Fruit fly (Drosophila melanogaster) whole organism, embryonic: ENCODE data around the gene Cypl.

Experiments used
- Atf3 ChIP-seq: fragments of 200-800 bp; sonication (Bioruptor generic); optimal IDR thresholded peaks from 3 replicates; lab custom pipeline; 2016; ENCODE audit warnings: missing biosample characterization, missing genetic modification characterization
- Atf6 ChIP-seq: fragments of 200-800 bp; sonication (Bioruptor generic); IDR thresholded peaks from 2 replicates; pipeline ENCODE4 v1.3.6; 2022; ENCODE audit warnings: missing biosample characterization, missing genetic modification characterization
- Bdp1 ChIP-seq: fragments of 200-800 bp; sonication (Bioruptor generic); optimal IDR thresholded peaks from 3 replicates; lab custom pipeline; 2016; ENCODE audit warnings: missing biosample characterization, missing genetic modification characterization
- Blimp-1 ChIP-seq: fragments of 200-800 bp; sonication (Bioruptor generic); optimal IDR thresholded peaks from 3 replicates; lab custom pipeline; 2018; ENCODE audit warnings: missing biosample characterization, missing genetic modification characterization, mild to moderate bottlenecking, moderate library complexity, missing genetic modification reagents
- CG10979 ChIP-seq: fragments of 200-800 bp; sonication (Bioruptor generic); optimal IDR thresholded peaks from 2 replicates; lab custom pipeline; 2018; ENCODE audit warnings: missing biosample characterization, mild to moderate bottlenecking, missing genetic modification characterization, moderate library complexity
- CG11456 ChIP-seq: fragments of 200-800 bp; sonication (Bioruptor generic); IDR thresholded peaks from 3 replicates; pipeline ENCODE4 v1.3.6; 2022; ENCODE audit warnings: missing biosample characterization, missing genetic modification characterization
- CG18599 ChIP-seq: fragments of 200-800 bp; sonication (Bioruptor generic); optimal IDR thresholded peaks from 3 replicates; lab custom pipeline; 2017; ENCODE audit warnings: missing biosample characterization, missing genetic modification characterization, mild to moderate bottlenecking, moderate library complexity, missing genetic modification reagents
- CG2116 ChIP-seq: fragments of 200-800 bp; sonication (Bioruptor generic); optimal IDR thresholded peaks from 3 replicates; lab custom pipeline; 2018; ENCODE audit warnings: missing biosample characterization, mild to moderate bottlenecking, missing genetic modification characterization
- CG3995 ChIP-seq: fragments of 200-800 bp; sonication (Bioruptor generic); optimal IDR thresholded peaks from 3 replicates; lab custom pipeline; 2016; ENCODE audit warnings: missing biosample characterization, missing genetic modification characterization
- CG4360 ChIP-seq: fragments of 200-800 bp; sonication (Bioruptor generic); IDR thresholded peaks from 2 replicates; pipeline ENCODE4 v1.3.6; 2022; ENCODE audit warnings: missing biosample characterization, missing genetic modification characterization
- CG6175 ChIP-seq: fragments of 200-800 bp; sonication (Bioruptor generic); IDR thresholded peaks from 3 replicates; pipeline ENCODE4 v1.3.6; 2022; ENCODE audit warnings: missing biosample characterization, missing genetic modification characterization
- CG6765 ChIP-seq: fragments of 200-800 bp; sonication (Bioruptor generic); optimal IDR thresholded peaks from 3 replicates; lab custom pipeline; 2017; ENCODE audit warnings: missing biosample characterization, mild to moderate bottlenecking, missing genetic modification characterization
- CG7745 ChIP-seq: fragments of 200-800 bp; sonication (Bioruptor generic); optimal IDR thresholded peaks from 2 replicates; lab custom pipeline; 2018; ENCODE audit warnings: missing biosample characterization, mild to moderate bottlenecking, missing genetic modification characterization, moderate library complexity
- CG8290 ChIP-seq, 3 experiments: fragments of 200-800 bp; sonication (Bioruptor generic); optimal IDR thresholded peaks; 2 replicates each; lab custom pipeline; 2016 to 2019; ENCODE audit warnings: missing biosample characterization in 3 of 3, missing genetic modification characterization in 3 of 3, mild to moderate bottlenecking in 2 of 3, moderate library complexity in 1 of 3
- CG8924 ChIP-seq: fragments of 200-800 bp; optimal IDR thresholded peaks from 3 replicates; lab custom pipeline; 2019; ENCODE audit warnings: missing biosample characterization, mild to moderate bottlenecking, missing genetic modification characterization, moderate library complexity
- CTCF ChIP-seq: fragments of 200-800 bp; sonication (Bioruptor generic); optimal IDR thresholded peaks from 2 replicates; lab custom pipeline; 2017; ENCODE audit warnings: missing biosample characterization, mild to moderate bottlenecking, missing genetic modification characterization, moderate library complexity
- D19A ChIP-seq: fragments of 200-800 bp; optimal IDR thresholded peaks from 3 replicates; lab custom pipeline; 2019; ENCODE audit warnings: missing biosample characterization, mild to moderate bottlenecking, missing genetic modification characterization, moderate library complexity
- Doc3 ChIP-seq: fragments of 200-800 bp; sonication (Bioruptor generic); IDR thresholded peaks from 3 replicates; pipeline ENCODE4 v1.3.6; 2022; ENCODE audit warnings: missing biosample characterization, missing genetic modification characterization; ENCODE audit not compliant: partially characterized antibody
- Ets97D ChIP-seq: fragments of 200-800 bp; sonication (Bioruptor generic); optimal IDR thresholded peaks from 3 replicates; lab custom pipeline; 2016; ENCODE audit warnings: missing biosample characterization, missing genetic modification characterization
- H2.0 ChIP-seq: fragments of 200-800 bp; sonication (Bioruptor generic); IDR thresholded peaks from 2 replicates; pipeline ENCODE4 v1.3.6; 2022; ENCODE audit warnings: missing biosample characterization, missing genetic modification characterization
- Kr ChIP-seq: fragments of 200-800 bp; sonication (Bioruptor generic); optimal IDR thresholded peaks from 2 replicates; lab custom pipeline; 2017; ENCODE audit warnings: missing biosample characterization, mild to moderate bottlenecking, missing genetic modification characterization
- Lim3 ChIP-seq: fragments of 200-800 bp; sonication (Bioruptor generic); IDR thresholded peaks from 2 replicates; pipeline ENCODE4 v1.3.6; 2022; ENCODE audit warnings: missing biosample characterization, missing genetic modification characterization
- NFAT ChIP-seq: fragments of 200-800 bp; sonication (Bioruptor generic); IDR thresholded peaks from 2 replicates; pipeline ENCODE4 v1.3.6; 2022; ENCODE audit warnings: missing biosample characterization, missing genetic modification characterization
- Nf-YC ChIP-seq: fragments of 200-800 bp; optimal IDR thresholded peaks from 3 replicates; lab custom pipeline; 2019; ENCODE audit warnings: missing biosample characterization, mild to moderate bottlenecking, missing genetic modification characterization, moderate library complexity
- Oaz ChIP-seq: fragments of 200-800 bp; sonication (Bioruptor generic); IDR thresholded peaks from 2 replicates; pipeline ENCODE4 v1.3.6; 2022; ENCODE audit warnings: missing biosample characterization, missing genetic modification characterization
- Poxn ChIP-seq: fragments of 200-800 bp; sonication (Bioruptor generic); IDR thresholded peaks from 2 replicates; pipeline ENCODE4 v1.3.6; 2022; ENCODE audit warnings: missing biosample characterization, missing genetic modification characterization
- Scr ChIP-seq: fragments of 200-800 bp; sonication (Bioruptor generic); IDR thresholded peaks from 2 replicates; pipeline ENCODE4 v1.3.6; 2022; ENCODE audit warnings: missing biosample characterization, missing genetic modification characterization; ENCODE audit not compliant: partially characterized antibody
- Sin3A ChIP-seq: fragments of >200 bp; optimal IDR thresholded peaks from 2 replicates; lab custom pipeline; 2018
- Sry-β ChIP-seq: fragments of 200-800 bp; sonication (Bioruptor generic); optimal IDR thresholded peaks from 2 replicates; lab custom pipeline; 2018; ENCODE audit warnings: missing biosample characterization, mild to moderate bottlenecking, missing genetic modification characterization, moderate library complexity
- Sry-δ ChIP-seq: fragments of 200-800 bp; sonication (Bioruptor generic); optimal IDR thresholded peaks from 2 replicates; lab custom pipeline; 2016; ENCODE audit warnings: missing biosample characterization, missing genetic modification characterization
- bbx ChIP-seq: fragments of 200-800 bp; sonication (Bioruptor generic); IDR thresholded peaks from 2 replicates; pipeline ENCODE4 v1.3.6; 2022; ENCODE audit warnings: missing biosample characterization, missing genetic modification characterization; ENCODE audit not compliant: partially characterized antibody
- cg ChIP-seq: fragments of 200-800 bp; sonication (Bioruptor generic); optimal IDR thresholded peaks from 3 replicates; lab custom pipeline; 2019; ENCODE audit warnings: missing biosample characterization, mild to moderate bottlenecking, missing genetic modification characterization, moderate library complexity
- corto ChIP-seq: fragments of 200-800 bp; sonication (Bioruptor generic); optimal IDR thresholded peaks from 2 replicates; lab custom pipeline; 2016; ENCODE audit warnings: missing biosample characterization, mild to moderate bottlenecking, missing genetic modification characterization, moderate library complexity
- cwo ChIP-seq: fragments of 200-800 bp; sonication (Bioruptor generic); optimal IDR thresholded peaks from 3 replicates; lab custom pipeline; 2017; ENCODE audit warnings: missing biosample characterization, missing genetic modification characterization, mild to moderate bottlenecking, moderate library complexity, missing genetic modification reagents
- kni ChIP-seq: fragments of 200-800 bp; sonication (Bioruptor generic); optimal IDR thresholded peaks from 3 replicates; lab custom pipeline; 2017; ENCODE audit warnings: mild to moderate bottlenecking, missing biosample characterization, missing genetic modification reagents, missing genetic modification characterization
- lilli ChIP-seq: fragments of 200-800 bp; sonication (Bioruptor generic); optimal IDR thresholded peaks from 3 replicates; lab custom pipeline; 2016; ENCODE audit warnings: missing biosample characterization, missing genetic modification characterization
- lov ChIP-seq, 2 experiments: fragments of 200-800 bp in 1 of 2; fragments of >200 bp in 1 of 2; sonication (Bioruptor generic) in 1 of 2; IDR thresholded peaks in 1 of 2; optimal IDR thresholded peaks in 1 of 2; 2 replicates in 1 of 2; 3 replicates in 1 of 2; pipeline versions ENCODE4 v1.3.6 to Lab custom; 2017 to 2022; ENCODE audit warnings: missing biosample characterization in 1 of 2, missing genetic modification characterization in 1 of 2
- luna ChIP-seq: fragments of 200-800 bp; sonication (Bioruptor generic); optimal IDR thresholded peaks from 2 replicates; lab custom pipeline; 2016; ENCODE audit warnings: missing biosample characterization, missing genetic modification characterization
- nmo ChIP-seq: fragments of 200-800 bp; sonication (Bioruptor generic); optimal IDR thresholded peaks from 2 replicates; lab custom pipeline; 2018; ENCODE audit warnings: missing biosample characterization, mild to moderate bottlenecking, missing genetic modification characterization, moderate library complexity
- nom ChIP-seq: fragments of 200-800 bp; sonication (Bioruptor generic); optimal IDR thresholded peaks from 2 replicates; lab custom pipeline; 2017; ENCODE audit warnings: missing biosample characterization, missing genetic modification characterization, mild to moderate bottlenecking, moderate library complexity, missing genetic modification reagents
- otp ChIP-seq: fragments of 200-800 bp; sonication (Bioruptor generic); IDR thresholded peaks from 3 replicates; pipeline ENCODE4, ENCODE4 v1.3.6; 2022; ENCODE audit warnings: missing biosample characterization, missing genetic modification characterization
- pan ChIP-seq, 4 experiments: fragments of >200 bp in 3 of 4; fragments of 200-800 bp in 1 of 4; sonication (Bioruptor generic) in 1 of 4; optimal IDR thresholded peaks in 3 of 4; IDR thresholded peaks in 1 of 4; 2 replicates each; pipeline versions ENCODE4 v1.3.6 to Lab custom; 2017 to 2022; ENCODE audit warnings: missing biosample characterization in 2 of 4, missing genetic modification characterization in 2 of 4, mixed read lengths in 1 of 4
- pita ChIP-seq: fragments of 200-800 bp; sonication (Bioruptor generic); optimal IDR thresholded peaks from 2 replicates; lab custom pipeline; 2017; ENCODE audit warnings: missing biosample characterization, mild to moderate bottlenecking, missing genetic modification characterization
- repo ChIP-seq: fragments of 200-800 bp; sonication (Bioruptor generic); optimal IDR thresholded peaks from 2 replicates; lab custom pipeline; 2016; ENCODE audit warnings: missing biosample characterization, missing genetic modification characterization
- rib ChIP-seq: fragments of 200-800 bp; sonication (Bioruptor generic); IDR thresholded peaks from 2 replicates; pipeline ENCODE4 v1.3.6; 2022; ENCODE audit warnings: missing biosample characterization, missing genetic modification characterization
- row ChIP-seq: fragments of 200-800 bp; sonication (Bioruptor generic); IDR thresholded peaks from 3 replicates; pipeline ENCODE4 v1.3.6; 2022; ENCODE audit warnings: missing biosample characterization, missing genetic modification characterization
- run ChIP-seq: fragments of 200-800 bp; sonication (Bioruptor generic); optimal IDR thresholded peaks from 3 replicates; lab custom pipeline; 2018; ENCODE audit warnings: missing biosample characterization, mild to moderate bottlenecking, missing genetic modification characterization
- stwl ChIP-seq: fragments of 200-800 bp; sonication (Bioruptor generic); optimal IDR thresholded peaks from 3 replicates; lab custom pipeline; 2018; ENCODE audit warnings: missing biosample characterization, mild to moderate bottlenecking, missing genetic modification characterization, moderate library complexity
- vnd ChIP-seq: fragments of 200-800 bp; sonication (Bioruptor generic); IDR thresholded peaks from 3 replicates; pipeline ENCODE4 v1.3.6; 2022; ENCODE audit warnings: missing biosample characterization, missing genetic modification characterization; ENCODE audit not compliant: partially characterized antibody

Cypl gene

DNA sequence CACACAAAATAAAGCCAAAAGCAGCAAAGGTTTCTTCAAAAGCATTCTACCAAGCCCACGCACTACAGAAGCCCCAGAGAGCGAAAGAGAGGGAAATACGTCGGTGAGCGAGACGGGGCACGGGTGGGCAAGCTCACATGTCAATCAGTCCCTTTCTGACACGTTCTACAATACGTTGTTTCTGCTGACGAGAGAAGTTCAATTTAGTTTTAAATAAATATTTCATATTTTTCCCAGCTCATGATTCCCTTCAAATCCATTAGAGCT is 8.0 kb upstream of the Cypl start (continued):
- TF ChIP-seq cwo (peak; percentile 13), run (tag; lab: Kevin White, UChicago) (no peak), pan (optimal IDR thresholded peaks at IDR 0.05; lab: Kevin White, UChicago) (no peak), pan (GFP tag; optimal IDR thresholded peaks at IDR 0.05 in 1 of 2, IDR thresholded peaks at IDR 0.05 in 1 of 2) (no peak), Blimp-1 (GFP tag; lab: Kevin White, UChicago) (no peak), pita (GFP tag; lab: Kevin White, UChicago) (no peak), Poxn (no peak), lilli (GFP tag; lab: Kevin White, UChicago) (no peak), CG7745 (tag; lab: Kevin White, UChicago) (no peak), Nf-YC (tag; lab: Kevin White, UChicago) (peak; percentile 2), CG18599 (GFP tag; lab: Kevin White, UChicago) (no peak), CG8924 (tag; lab: Kevin White, UChicago) (no peak), stwl (no peak), repo (GFP tag; lab: Kevin White, UChicago) (no peak), CG10979 (tag; lab: Kevin White, UChicago) (no peak), Atf6 (GFP tag; lab: Robert Waterston, UW) (no peak), NFAT (GFP tag; lab: Robert Waterston, UW) (peak; percentile 12; the same call in 1 of the 2 replicates), Ets97D (GFP tag; lab: Kevin White, UChicago) (no peak), row (no peak), CTCF (GFP tag; lab: Kevin White, UChicago) (no peak), CG8290 (GFP tag; optimal IDR thresholded peaks at IDR 0.05; lab: Kevin White, UChicago) (no peak), CG8290 (tag; optimal IDR thresholded peaks at IDR 0.05; lab: Kevin White, UChicago) (peak in 1 of 2 experiments; percentile 5), Atf3 (no peak), Lim3 (GFP tag; lab: Robert Waterston, UW) (no peak), Oaz (GFP tag; lab: Robert Waterston, UW) (no peak), CG3995 (GFP tag; lab: Kevin White, UChicago) (no peak), H2.0 (GFP tag; lab: Robert Waterston, UW) (0 out of 2 replicates have a peak, but pooled peaks have one; percentile 11), Sin3A (lab: Kevin White, UChicago) (no peak), rib (no peak), CG4360 (GFP tag; lab: Robert Waterston, UW) (no peak), Bdp1 (GFP tag; lab: Kevin White, UChicago) (no peak)

DNA sequence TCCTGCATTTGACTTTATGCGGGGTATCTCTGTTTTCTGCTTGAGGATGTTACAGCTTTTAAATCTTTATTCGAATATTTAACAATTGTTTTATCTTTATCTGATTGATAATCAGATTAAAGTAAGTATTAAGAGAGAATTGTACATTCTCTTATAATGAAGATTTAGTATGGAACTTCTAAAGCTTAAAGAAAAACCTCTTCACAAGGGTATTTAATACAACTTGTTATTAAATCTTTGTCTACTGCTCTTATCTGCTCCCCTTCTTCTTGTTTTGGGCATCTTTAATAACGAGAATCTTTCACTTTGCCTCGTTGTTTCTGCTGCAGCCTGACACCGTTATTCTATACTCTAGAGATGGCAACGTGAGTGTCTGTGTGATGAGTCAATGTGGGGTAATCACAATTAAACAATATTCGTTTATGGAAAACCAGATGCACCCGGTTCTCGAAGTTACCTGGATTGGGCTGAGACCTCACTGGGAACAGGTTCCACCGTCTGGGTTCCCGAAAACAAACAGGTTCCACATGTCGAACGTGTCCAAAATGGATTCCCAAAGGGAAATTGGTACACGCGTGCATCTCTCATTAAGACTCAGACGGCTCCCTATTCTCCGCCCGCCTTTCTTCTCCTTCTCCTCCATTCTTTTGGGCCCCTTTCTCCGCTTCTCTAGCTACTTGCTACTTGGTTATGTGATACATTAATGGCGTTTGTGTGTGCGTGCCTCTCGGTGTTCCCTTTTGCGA is 7.5 kb upstream of the Cypl start:
- TF ChIP-seq CG11456 (GFP tag; lab: Robert Waterston, UW) = 0 out of 3 replicates have a peak, but pooled peaks have one; percentile 28
- TF ChIP-seq otp (GFP tag; lab: Robert Waterston, UW) = 0 out of 3 replicates have a peak, but pooled peaks have one; percentile 28
- TF ChIP-seq corto (GFP tag; lab: Kevin White, UChicago) = peak; percentile 32
- TF ChIP-seq CG6765 (GFP tag; lab: Kevin White, UChicago) = peak; percentile 23
- TF ChIP-seq Kr = no peak
- TF ChIP-seq CG6175 (GFP tag; lab: Robert Waterston, UW) = 0 out of 3 replicates have a peak, but pooled peaks have one; percentile 18
- no peak for TF ChIP-seq lov (optimal IDR thresholded peaks at IDR 0.05; lab: Kevin White, UChicago)
- no peak for TF ChIP-seq lov (GFP tag; IDR thresholded peaks at IDR 0.05; lab: Robert Waterston, UW)
- TF ChIP-seq nom (GFP tag; lab: Kevin White, UChicago) = peak; percentile 28
- TF ChIP-seq D19A (tag; lab: Kevin White, UChicago) = peak; percentile 53
- TF ChIP-seq nmo (GFP tag; lab: Kevin White, UChicago) = no peak
- TF ChIP-seq luna = no peak
- peak; percentile 64 for TF ChIP-seq Sry-β (GFP tag; lab: Kevin White, UChicago)
- TF ChIP-seq cg (GFP tag; lab: Kevin White, UChicago) = peak; percentile 26
- TF ChIP-seq Sry-δ (GFP tag; lab: Kevin White, UChicago) = peak; percentile 43
- TF ChIP-seq CG2116 (GFP tag; lab: Kevin White, UChicago) = no peak
- TF ChIP-seq kni (GFP tag; lab: Kevin White, UChicago) = peak; percentile 91
- 0 out of 3 replicates have a peak, but pooled peaks have one; percentile 43 for TF ChIP-seq Doc3 (GFP tag; lab: Robert Waterston, UW)
- TF ChIP-seq bbx (GFP tag; lab: Robert Waterston, UW) = peak; percentile 52
- 0 out of 3 replicates have a peak, but pooled peaks have one; percentile 42 for TF ChIP-seq vnd (GFP tag; lab: Robert Waterston, UW)
- TF ChIP-seq Scr (GFP tag; lab: Robert Waterston, UW) = peak; percentile 42; the same call in 1 of the 2 replicates
